Worm (Caenorhabditis elegans) whole organism, late embryonic: ENCODE results near the gene K07E8.6.
A peak's percentile ranks its signal among the peaks of the same experiment; 100 is the strongest.

ENCODE experiments used
- C08G9.2 ChIP-seq: sonication (generic microtip); optimal IDR thresholded peaks from 2 replicates; lab custom pipeline; 2016; ENCODE audit warnings: mild to moderate bottlenecking, missing genetic modification characterization, moderate library complexity, missing compliant biosample characterization
- K09A11.1 ChIP-seq: sonication (generic microtip); optimal IDR thresholded peaks from 2 replicates; lab custom pipeline; 2017; ENCODE audit warnings: antibody characterized with exemption, mild to moderate bottlenecking, missing genetic modification characterization, missing compliant biosample characterization; ENCODE audit not compliant: insufficient read depth
- ahr-1 ChIP-seq: sonication (generic microtip); optimal IDR thresholded peaks from 2 replicates; lab custom pipeline; 2016; ENCODE audit warnings: missing genetic modification characterization, missing compliant biosample characterization
- ceh-2 ChIP-seq: sonication (generic microtip); optimal IDR thresholded peaks from 2 replicates; lab custom pipeline; 2016; ENCODE audit warnings: missing genotype, missing genetic modification characterization, missing compliant biosample characterization
- ceh-30 ChIP-seq: fragments of 150-350 bp; optimal IDR thresholded peaks from 2 replicates; lab custom pipeline; 2014; ENCODE audit warnings: missing biosample characterization, missing genetic modification characterization
- ceh-34 ChIP-seq: sonication (generic microtip); optimal IDR thresholded peaks from 2 replicates; lab custom pipeline; 2016; ENCODE audit warnings: mild to moderate bottlenecking, missing genetic modification characterization, missing compliant biosample characterization
- ceh-45 ChIP-seq: fragments of 200-800 bp; sonication (Bioruptor generic); IDR thresholded peaks from 2 replicates; pipeline ENCODE4 v1.3.6; 2022; ENCODE audit warnings: missing genetic modification reagents, missing genetic modification characterization, missing compliant biosample characterization
- ceh-48 ChIP-seq: sonication (generic microtip); optimal IDR thresholded peaks from 2 replicates; lab custom pipeline; 2016; ENCODE audit warnings: missing genetic modification characterization, inconsistent platforms, missing compliant biosample characterization
- ceh-6 ChIP-seq: fragments of 200-800 bp; sonication (Bioruptor generic); optimal IDR thresholded peaks from 2 replicates; lab custom pipeline; 2018; ENCODE audit warnings: mild to moderate bottlenecking, missing genetic modification characterization, missing compliant biosample characterization
- dve-1 ChIP-seq: sonication (generic microtip); optimal IDR thresholded peaks from 2 replicates; lab custom pipeline; 2017; ENCODE audit warnings: antibody characterized with exemption, mild to moderate bottlenecking, missing genetic modification characterization, missing compliant biosample characterization
- elt-4 ChIP-seq: sonication (generic microtip); optimal IDR thresholded peaks from 2 replicates; lab custom pipeline; 2016; ENCODE audit warnings: missing genetic modification characterization, missing compliant biosample characterization
- hlh-30 ChIP-seq: sonication (generic microtip); optimal IDR thresholded peaks from 2 replicates; lab custom pipeline; 2017; ENCODE audit warnings: antibody characterized with exemption, missing genetic modification characterization, missing compliant biosample characterization; ENCODE audit not compliant: insufficient read depth
- hlh-6 ChIP-seq: sonication (generic microtip); optimal IDR thresholded peaks from 2 replicates; lab custom pipeline; 2016; ENCODE audit warnings: missing genotype, missing genetic modification characterization, missing compliant biosample characterization
- hlh-8 ChIP-seq: sonication (generic microtip); optimal IDR thresholded peaks from 2 replicates; lab custom pipeline; 2016; ENCODE audit warnings: missing genotype, missing genetic modification characterization, missing compliant biosample characterization
- lim-6 ChIP-seq: sonication (generic microtip); optimal IDR thresholded peaks from 2 replicates; lab custom pipeline; 2016; ENCODE audit warnings: missing genetic modification characterization, missing compliant biosample characterization
- lin-11 ChIP-seq: fragments of 200-800 bp; sonication (Bioruptor generic); optimal IDR thresholded peaks from 2 replicates; lab custom pipeline; 2018; ENCODE audit warnings: mild to moderate bottlenecking, missing genetic modification characterization, missing compliant biosample characterization
- madf-2 ChIP-seq: sonication (generic microtip); optimal IDR thresholded peaks from 2 replicates; lab custom pipeline; 2017; ENCODE audit warnings: missing genetic modification characterization, missing compliant biosample characterization
- mec-3 ChIP-seq: sonication (generic microtip); optimal IDR thresholded peaks from 2 replicates; lab custom pipeline; 2016; ENCODE audit warnings: borderline replicate concordance, missing genetic modification characterization, missing compliant biosample characterization
- nhr-232 ChIP-seq: sonication (generic microtip); optimal IDR thresholded peaks from 2 replicates; lab custom pipeline; 2016; ENCODE audit warnings: missing genetic modification characterization, missing compliant biosample characterization
- odd-2 ChIP-seq: sonication (generic microtip); optimal IDR thresholded peaks from 2 replicates; lab custom pipeline; 2017; ENCODE audit warnings: antibody characterized with exemption, mild to moderate bottlenecking, missing genetic modification characterization, missing compliant biosample characterization
- pag-3 ChIP-seq: sonication (generic microtip); optimal IDR thresholded peaks from 2 replicates; lab custom pipeline; 2016; ENCODE audit warnings: missing compliant biosample characterization, missing genetic modification characterization, borderline replicate concordance
- pat-9 ChIP-seq: fragments of 200-800 bp; sonication (Bioruptor generic); optimal IDR thresholded peaks from 2 replicates; lab custom pipeline; 2018; ENCODE audit warnings: mild to moderate bottlenecking, missing genetic modification characterization, moderate library complexity, missing compliant biosample characterization
- pax-1 ChIP-seq: fragments of 150-350 bp; optimal IDR thresholded peaks from 2 replicates; lab custom pipeline; 2014; ENCODE audit warnings: missing biosample characterization, missing genetic modification characterization
- pqm-1 ChIP-seq: sonication (generic microtip); optimal IDR thresholded peaks from 2 replicates; lab custom pipeline; 2016; ENCODE audit warnings: missing genetic modification characterization, missing compliant biosample characterization
- syd-9 ChIP-seq: sonication (generic microtip); optimal IDR thresholded peaks from 2 replicates; lab custom pipeline; 2016; ENCODE audit warnings: mild to moderate bottlenecking, missing genetic modification characterization, moderate library complexity, missing compliant biosample characterization
- tbx-2 ChIP-seq: sonication (generic microtip); optimal IDR thresholded peaks from 2 replicates; lab custom pipeline; 2016; ENCODE audit warnings: missing genetic modification characterization, missing compliant biosample characterization
- unc-3 ChIP-seq, 2 experiments: fragments of 200-800 bp in 1 of 2; sonication (Bioruptor generic) in 1 of 2; sonication (generic microtip) in 1 of 2; conservative IDR thresholded peaks in 1 of 2; optimal IDR thresholded peaks in 1 of 2; 2 replicates each; pipeline versions ENCODE4 v1.3.6 to Lab custom; 2016 to 2022; ENCODE audit warnings: missing compliant biosample characterization in 2 of 2, missing genetic modification characterization in 2 of 2, missing genetic modification reagents in 1 of 2
- unc-42 ChIP-seq: sonication (generic microtip); optimal IDR thresholded peaks from 2 replicates; lab custom pipeline; 2016; ENCODE audit warnings: missing genotype, missing genetic modification characterization, missing compliant biosample characterization
- ztf-16 ChIP-seq: sonication (generic microtip); optimal IDR thresholded peaks from 2 replicates; lab custom pipeline; 2017; ENCODE audit warnings: missing genetic modification characterization, missing compliant biosample characterization

K07E8.6 gene

DNA sequence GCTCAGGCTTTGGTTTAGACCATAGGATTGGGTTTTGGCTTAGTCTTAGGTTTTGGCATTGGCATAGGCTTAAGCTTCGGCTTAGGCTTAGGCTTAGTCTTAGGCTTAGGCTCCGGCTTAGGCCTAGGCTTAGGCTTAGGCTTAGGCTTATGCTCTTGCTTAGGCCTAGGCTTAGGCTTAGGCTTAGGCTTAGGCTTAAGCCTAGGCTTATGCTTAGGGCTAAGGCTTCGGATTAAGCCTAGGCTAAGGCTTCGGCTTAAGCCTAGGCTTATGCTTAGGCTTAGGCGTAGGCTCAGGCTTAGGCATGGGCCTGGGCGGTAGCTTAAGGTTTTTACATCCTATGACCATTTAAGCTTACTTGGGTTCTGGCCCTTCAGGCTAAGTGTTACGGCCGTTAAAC is 12.0 kb upstream of the K07E8.6 start:
- TF ChIP-seq dve-1 (tag; lab: Kevin White, UChicago) (peak; percentile 79), pqm-1 (tag; lab: Kevin White, UChicago) (no peak), ztf-16 (tag; lab: Kevin White, UChicago) (no peak), K09A11.1 (tag; lab: Kevin White, UChicago) (no peak), ceh-48 (tag; lab: Kevin White, UChicago) (no peak), odd-2 (tag; lab: Kevin White, UChicago) (no peak), ceh-45 (GFP tag; lab: Robert Waterston, UW) (no peak), mec-3 (tag; lab: Kevin White, UChicago) (peak; percentile 24), lin-11 (tag; lab: Kevin White, UChicago) (no peak), nhr-232 (tag; lab: Kevin White, UChicago) (no peak), unc-3 (GFP tag; conservative IDR thresholded peaks at IDR 0.05; lab: Robert Waterston, UW) (no peak), unc-3 (tag; optimal IDR thresholded peaks at IDR 0.05; lab: Kevin White, UChicago) (no peak)
- TF ChIP-seq, all 69 proteins: peak for 2

DNA sequence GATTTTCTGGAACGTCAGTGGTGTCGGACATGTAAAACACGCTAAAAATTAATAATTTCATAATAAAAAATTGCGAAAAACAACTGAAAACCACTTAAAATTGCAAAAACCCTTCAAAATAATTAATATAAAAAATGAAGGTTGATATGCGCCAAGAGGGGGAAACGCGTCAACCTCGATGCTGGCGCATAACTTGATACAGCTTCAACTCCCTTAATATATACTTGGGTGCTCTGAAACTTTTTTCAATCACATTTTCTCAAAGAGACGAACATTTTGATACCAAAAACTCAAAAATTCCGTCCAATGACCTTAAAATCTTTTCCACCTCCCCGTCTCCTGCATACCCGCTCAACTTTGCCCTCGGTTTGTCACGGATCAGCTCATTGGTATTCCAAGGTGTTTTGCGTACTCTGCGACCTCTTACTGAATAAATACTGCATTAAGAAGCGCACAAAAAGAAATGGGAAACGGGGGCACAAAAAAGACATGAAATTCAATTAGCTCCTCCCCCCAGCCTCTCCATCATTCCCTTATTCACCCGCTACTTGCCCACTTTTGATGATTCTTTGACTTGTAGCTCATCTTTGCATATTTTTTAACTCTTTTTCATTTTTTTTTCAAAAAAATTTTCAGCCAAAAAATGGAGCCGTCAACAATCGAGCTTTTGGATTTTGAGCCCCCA is 11.1 kb upstream of the K07E8.6 start, which contains the start of the genes K07E8.7 and frpr-14:
TSS of gene K07E8.7 (minus strand) at position 47 of the 685 bp plus-strand sequence.
TSS of gene frpr-14 (plus strand) at position 635 of the 685 bp plus-strand sequence.
- TF ChIP-seq elt-4 (no peak), unc-42 (tag; lab: Kevin White, UChicago) (peak; percentile 27), ceh-34 (no peak), pag-3 (tag; lab: Kevin White, UChicago) (no peak), ceh-48 (tag; lab: Kevin White, UChicago) (no peak), mec-3 (tag; lab: Kevin White, UChicago) (no peak), ceh-30 (no peak), ceh-2 (no peak)
- TF ChIP-seq, all 69 proteins: peak for 1

ce11 chrII:643733-644132 is 4.4 kb upstream of the K07E8.6 start:
- TF ChIP-seq dve-1 (tag; lab: Kevin White, UChicago), result peak; percentile 80
- no peak for TF ChIP-seq hlh-8 (tag; lab: Kevin White, UChicago)
- TF ChIP-seq, all 69 proteins: peak for 1

- no peak for TF ChIP-seq ahr-1 (tag; lab: Kevin White, UChicago)
- no peak for TF ChIP-seq ceh-6 (GFP tag; lab: Kevin White, UChicago)
- TF ChIP-seq ceh-45 (GFP tag; lab: Robert Waterston, UW), result no peak
- no peak for TF ChIP-seq lim-6 (tag; lab: Kevin White, UChicago)
- no peak for TF ChIP-seq madf-2
- TF ChIP-seq syd-9, result no peak
- TF ChIP-seq unc-42 (tag; lab: Kevin White, UChicago), result no peak
- TF ChIP-seq hlh-6 (tag; lab: Kevin White, UChicago), result no peak
- TF ChIP-seq tbx-2 (tag; lab: Kevin White, UChicago), result no peak
Observed at ce11 chrII:633984-634383, 5.4 kb downstream of the K07E8.6 start, which contains the start of gene T04B8.1. T04B8.1 (plus strand) TSS chrII:634284.

ce11 chrII:629454-629853 is 9.9 kb downstream of the K07E8.6 start:
- 0 out of 2 replicates have a peak, but pooled peaks have one; percentile 50 for TF ChIP-seq ceh-45 (GFP tag; lab: Robert Waterston, UW)
- TF ChIP-seq, all 69 proteins: peak for 1; not testable (repeated sequence) for 68

DNA sequence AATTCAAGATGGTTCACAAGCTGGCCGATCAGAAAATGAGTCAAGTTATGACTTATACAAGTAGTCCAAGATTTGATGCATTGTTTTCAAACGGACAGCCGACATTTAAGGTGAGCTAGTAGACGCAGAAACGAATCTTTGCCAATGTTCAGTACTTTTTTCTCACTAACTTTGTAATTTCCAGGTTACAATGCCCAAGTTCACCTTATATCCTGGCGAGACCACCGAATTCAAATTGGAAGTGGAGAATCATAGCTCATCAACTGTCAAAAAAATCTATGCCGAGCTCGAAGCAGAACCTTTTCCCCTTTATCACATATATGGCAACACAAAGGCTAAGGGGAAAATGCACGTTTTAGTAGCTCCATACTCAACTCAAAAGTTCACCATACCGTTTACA is 11.5 kb downstream of the K07E8.6 start:
- TF ChIP-seq hlh-30 (tag; lab: Kevin White, UChicago) (no peak), C08G9.2 (no peak), pat-9 (tag; lab: Kevin White, UChicago) (no peak), pax-1 (no peak), elt-4 (no peak)
